Worm (Caenorhabditis elegans) whole organism, L2 larva: ENCODE results near the gene acd-3.

Experiments
- C34F6.9 ChIP-seq: fragments of 150-350 bp; optimal IDR thresholded peaks from 2 replicates; lab custom pipeline; 2014; ENCODE audit warnings: missing biosample characterization, missing genetic modification characterization
- R02D3.7 ChIP-seq: fragments of 150-350 bp; optimal IDR thresholded peaks from 2 replicates; lab custom pipeline; 2014; ENCODE audit warnings: missing biosample characterization, missing genetic modification characterization
- Y55F3AM.14 ChIP-seq: fragments of 200-800 bp; sonication (Bioruptor generic); optimal IDR thresholded peaks from 2 replicates; lab custom pipeline; 2018; ENCODE audit warnings: mild to moderate bottlenecking, missing genetic modification characterization, missing compliant biosample characterization
- ZK546.5 ChIP-seq: sonication (generic microtip); optimal IDR thresholded peaks from 2 replicates; lab custom pipeline; 2017; ENCODE audit warnings: missing biosample characterization, missing genetic modification characterization
- alr-1 ChIP-seq: fragments of 150-350 bp; optimal IDR thresholded peaks from 2 replicates; lab custom pipeline; 2014; ENCODE audit warnings: missing biosample characterization, missing genetic modification characterization
- aly-2 ChIP-seq: fragments of 150-350 bp; optimal IDR thresholded peaks from 2 replicates; lab custom pipeline; 2014; ENCODE audit warnings: missing biosample characterization, missing genetic modification characterization
- ama-1 ChIP-seq: fragments of 150-350 bp; optimal IDR thresholded peaks from 2 replicates; lab custom pipeline; 2018; ENCODE audit warnings: inconsistent platforms
- ceh-16 ChIP-seq: fragments of 150-350 bp; optimal IDR thresholded peaks from 2 replicates; lab custom pipeline; 2014; ENCODE audit warnings: missing biosample characterization, missing genetic modification characterization
- ceh-82 ChIP-seq: fragments of 150-350 bp; optimal IDR thresholded peaks from 2 replicates; lab custom pipeline; 2014; ENCODE audit warnings: missing biosample characterization, missing genetic modification characterization
- crh-2 ChIP-seq: sonication (generic microtip); optimal IDR thresholded peaks from 2 replicates; lab custom pipeline; 2017; ENCODE audit warnings: missing biosample characterization, missing genetic modification characterization
- dmd-4 ChIP-seq: sonication (generic microtip); optimal IDR thresholded peaks from 2 replicates; lab custom pipeline; 2017; ENCODE audit warnings: missing biosample characterization, missing genetic modification characterization
- egl-27 ChIP-seq: sonication (generic microtip); optimal IDR thresholded peaks from 3 replicates; lab custom pipeline; 2017; ENCODE audit warnings: missing biosample characterization, missing genetic modification reagents, missing genetic modification characterization
- elt-1 ChIP-seq: fragments of 150-350 bp; optimal IDR thresholded peaks from 2 replicates; lab custom pipeline; 2014; ENCODE audit warnings: missing biosample characterization, missing genetic modification characterization
- elt-3 ChIP-seq: sonication (generic microtip); optimal IDR thresholded peaks from 2 replicates; lab custom pipeline; 2017; ENCODE audit warnings: missing biosample characterization, missing genetic modification characterization
- fos-1 ChIP-seq: fragments of 150-350 bp; optimal IDR thresholded peaks from 2 replicates; lab custom pipeline; 2014; ENCODE audit warnings: missing biosample characterization, missing genetic modification characterization
- gmeb-1 ChIP-seq: fragments of 150-350 bp; optimal IDR thresholded peaks from 2 replicates; lab custom pipeline; 2014; ENCODE audit warnings: missing biosample characterization, missing genetic modification characterization
- lin-11 ChIP-seq: fragments of 150-350 bp; sonication (generic microtip); optimal IDR thresholded peaks from 2 replicates; lab custom pipeline; 2014; ENCODE audit warnings: missing biosample characterization, missing genetic modification characterization, inconsistent platforms, mixed read lengths
- lin-13 ChIP-seq: fragments of 150-350 bp; optimal IDR thresholded peaks from 2 replicates; lab custom pipeline; 2014; ENCODE audit warnings: missing biosample characterization, missing genetic modification reagents, missing genetic modification characterization
- lin-39 ChIP-seq: fragments of 150-350 bp; optimal IDR thresholded peaks from 2 replicates; lab custom pipeline; 2014; ENCODE audit warnings: missing biosample characterization, missing genetic modification reagents, missing genetic modification characterization
- mab-5 ChIP-seq: fragments of 150-350 bp; optimal IDR thresholded peaks from 2 replicates; lab custom pipeline; 2014; ENCODE audit warnings: missing biosample characterization, missing genetic modification characterization
- mbf-1 ChIP-seq: sonication (generic microtip); optimal IDR thresholded peaks from 2 replicates; lab custom pipeline; 2017; ENCODE audit warnings: missing biosample characterization, missing genetic modification characterization
- mdl-1 ChIP-seq, 2 experiments: fragments of 150-350 bp in 1 of 2; sonication (generic microtip) in 1 of 2; optimal IDR thresholded peaks; 2 replicates each; lab custom pipeline; 2017; ENCODE audit warnings: missing biosample characterization in 2 of 2, missing genetic modification characterization in 2 of 2
- nhr-11 ChIP-seq: fragments of 150-350 bp; optimal IDR thresholded peaks from 2 replicates; lab custom pipeline; 2014; ENCODE audit warnings: missing biosample characterization, missing genetic modification characterization
- nhr-12 ChIP-seq: fragments of 150-350 bp; optimal IDR thresholded peaks from 2 replicates; lab custom pipeline; 2014; ENCODE audit warnings: missing biosample characterization, missing genetic modification characterization
- nhr-129 ChIP-seq: fragments of 150-350 bp; optimal IDR thresholded peaks from 2 replicates; lab custom pipeline; 2014; ENCODE audit warnings: missing biosample characterization, missing genetic modification characterization
- nhr-23 ChIP-seq: fragments of 150-350 bp; optimal IDR thresholded peaks from 2 replicates; lab custom pipeline; 2014; ENCODE audit warnings: missing biosample characterization, missing genetic modification reagents, missing genetic modification characterization
- nhr-237 ChIP-seq: fragments of 150-350 bp; optimal IDR thresholded peaks from 2 replicates; lab custom pipeline; 2014; ENCODE audit warnings: missing biosample characterization, missing genetic modification characterization
- nhr-25 ChIP-seq: fragments of 150-350 bp; sonication (generic microtip); optimal IDR thresholded peaks from 3 replicates; lab custom pipeline; 2014; ENCODE audit warnings: missing biosample characterization, missing genetic modification characterization
- nhr-77 ChIP-seq: fragments of 150-350 bp; optimal IDR thresholded peaks from 2 replicates; lab custom pipeline; 2014; ENCODE audit warnings: missing biosample characterization, missing genetic modification characterization
- peb-1 ChIP-seq: fragments of 150-350 bp; optimal IDR thresholded peaks from 2 replicates; lab custom pipeline; 2014; ENCODE audit warnings: missing biosample characterization, missing genetic modification characterization
- sem-4 ChIP-seq: fragments of 150-350 bp; optimal IDR thresholded peaks from 2 replicates; lab custom pipeline; 2014; ENCODE audit warnings: missing biosample characterization, missing genetic modification reagents, missing genetic modification characterization
- skn-1 ChIP-seq: sonication (generic microtip); optimal IDR thresholded peaks from 2 replicates; lab custom pipeline; 2017; ENCODE audit warnings: missing biosample characterization, missing genetic modification characterization
- sma-3 ChIP-seq: sonication (generic microtip); optimal IDR thresholded peaks from 2 replicates; lab custom pipeline; 2016; ENCODE audit warnings: missing genetic modification reagents, missing genetic modification characterization, missing compliant biosample characterization
- sma-9 ChIP-seq, 2 experiments: fragments of 150-350 bp in 1 of 2; sonication (generic microtip) in 1 of 2; optimal IDR thresholded peaks; 2 replicates each; lab custom pipeline; 2014 to 2016; ENCODE audit warnings: missing genetic modification characterization in 2 of 2, mild to moderate bottlenecking in 1 of 2, missing biosample characterization in 1 of 2, missing compliant biosample characterization in 1 of 2, missing genetic modification reagents in 1 of 2, moderate library complexity in 1 of 2
- unc-39 ChIP-seq: fragments of 150-350 bp; optimal IDR thresholded peaks from 2 replicates; lab custom pipeline; 2014; ENCODE audit warnings: missing biosample characterization, missing genetic modification characterization
- unc-55 ChIP-seq: fragments of 150-350 bp; sonication (generic microtip); optimal IDR thresholded peaks from 3 replicates; lab custom pipeline; 2014; ENCODE audit warnings: missing biosample characterization, missing genetic modification reagents, missing genetic modification characterization
- unc-62 ChIP-seq: fragments of 150-350 bp; optimal IDR thresholded peaks from 2 replicates; lab custom pipeline; 2014; ENCODE audit warnings: missing biosample characterization, missing genetic modification reagents, missing genetic modification characterization
- zag-1 ChIP-seq: fragments of 150-350 bp; optimal IDR thresholded peaks from 2 replicates; lab custom pipeline; 2014; ENCODE audit warnings: missing biosample characterization, missing genetic modification characterization
- ztf-1 ChIP-seq: fragments of 200-800 bp; sonication (Bioruptor generic); conservative IDR thresholded peaks from 2 replicates; pipeline ENCODE4 v1.3.6; 2022; ENCODE audit warnings: missing genetic modification characterization, missing compliant biosample characterization
- ztf-11 ChIP-seq: sonication (generic microtip); optimal IDR thresholded peaks from 2 replicates; lab custom pipeline; 2017; ENCODE audit warnings: missing biosample characterization, missing genetic modification characterization
- ztf-4 ChIP-seq: fragments of 150-350 bp; optimal IDR thresholded peaks from 2 replicates; lab custom pipeline; 2014; ENCODE audit warnings: missing biosample characterization, missing genetic modification characterization

The acd-3 gene

ce11 chrX:14824490-14825050 is 24.5 kb upstream of the acd-3 start, which contains the start of gene mbk-1 (continued):
- TF ChIP-seq alr-1 (tag; lab: Kevin White, UChicago) (no peak), egl-27 (tag; lab: Kevin White, UChicago) (no peak), C34F6.9 (peak; percentile 84), nhr-129 (tag; lab: Kevin White, UChicago) (peak; percentile 53)

ce11 chrX:14828766-14829165 is 20.3 kb upstream of the acd-3 start:
- no peak for TF ChIP-seq elt-3
- no peak for TF ChIP-seq lin-11
- no peak for TF ChIP-seq fos-1 (tag; lab: Kevin White, UChicago)
- TF ChIP-seq nhr-77 (tag; lab: Kevin White, UChicago) = no peak
- TF ChIP-seq nhr-12 (tag; lab: Kevin White, UChicago) = no peak
- no peak for TF ChIP-seq aly-2
- no peak for TF ChIP-seq nhr-237 (tag; lab: Kevin White, UChicago)
- TF ChIP-seq unc-55 (GFP tag; lab: Kevin White, UChicago) = no peak
- no peak for TF ChIP-seq nhr-11 (tag; lab: Kevin White, UChicago)
- no peak for TF ChIP-seq zag-1
- TF ChIP-seq crh-2 = no peak
- TF ChIP-seq ztf-1 (GFP tag; lab: Robert Waterston, UW) = no peak
- TF ChIP-seq nhr-23 (tag; lab: Kevin White, UChicago) = no peak
- no peak for TF ChIP-seq ZK546.5
- no peak for TF ChIP-seq skn-1 (tag; lab: Kevin White, UChicago)

ce11 chrX:14831531-14831930 is 17.5 kb upstream of the acd-3 start, which contains the start of gene dpf-2:
Gene dpf-2, plus strand, starts transcription at chrX:14831831.
- TF ChIP-seq lin-11 (no peak), nhr-25 (tag; lab: Kevin White, UChicago) (no peak), unc-62 (GFP tag; lab: Kevin White, UChicago) (no peak), crh-2 (no peak), zag-1 (no peak), peb-1 (tag; lab: Kevin White, UChicago) (no peak), mdl-1 (tag; optimal IDR thresholded peaks at IDR 0.05; lab: Kevin White, UChicago) (no peak), ZK546.5 (no peak), mab-5 (tag; lab: Kevin White, UChicago) (no peak), fos-1 (tag; lab: Kevin White, UChicago) (no peak), ceh-16 (tag; lab: Kevin White, UChicago) (no peak), dmd-4 (tag; lab: Kevin White, UChicago) (no peak), sma-9 (GFP tag; optimal IDR thresholded peaks at IDR 0.05; lab: Kevin White, UChicago) (no peak), sma-9 (tag; optimal IDR thresholded peaks at IDR 0.05; lab: Kevin White, UChicago) (no peak), nhr-129 (tag; lab: Kevin White, UChicago) (no peak), ztf-1 (GFP tag; lab: Robert Waterston, UW) (no peak), nhr-11 (tag; lab: Kevin White, UChicago) (no peak), lin-13 (GFP tag; lab: Kevin White, UChicago) (no peak), elt-3 (no peak), nhr-23 (tag; lab: Kevin White, UChicago) (no peak)

- TF ChIP-seq unc-39 (tag; lab: Kevin White, UChicago) = no peak
- no peak for TF ChIP-seq ceh-82
- peak; percentile 2 for TF ChIP-seq sma-9 (GFP tag; optimal IDR thresholded peaks at IDR 0.05; lab: Kevin White, UChicago)
- no peak for TF ChIP-seq sma-9 (tag; optimal IDR thresholded peaks at IDR 0.05; lab: Kevin White, UChicago)
Measured at ce11 chrX:14838339-14838738, 10.7 kb upstream of the acd-3 start.

- TF ChIP-seq nhr-237 (tag; lab: Kevin White, UChicago) = no peak
- peak; percentile 42 for TF ChIP-seq dmd-4 (tag; lab: Kevin White, UChicago)
- TF ChIP-seq ztf-11 = no peak
- peak; percentile 54 for TF ChIP-seq gmeb-1
- TF ChIP-seq fos-1 (tag; lab: Kevin White, UChicago) = peak; percentile 97
- peak; percentile 85 for TF ChIP-seq lin-11
- peak; percentile 74 to 93 for TF ChIP-seq mdl-1 (tag; optimal IDR thresholded peaks at IDR 0.05; lab: Kevin White, UChicago)
- peak; percentile 94 for TF ChIP-seq unc-55 (GFP tag; lab: Kevin White, UChicago)
- no peak for TF ChIP-seq mbf-1 (tag; lab: Kevin White, UChicago)
- TF ChIP-seq lin-13 (GFP tag; lab: Kevin White, UChicago) = peak; percentile 90
- TF ChIP-seq nhr-129 (tag; lab: Kevin White, UChicago) = peak; percentile 98
- peak; percentile 51 for TF ChIP-seq ceh-82
- TF ChIP-seq peb-1 (tag; lab: Kevin White, UChicago) = no peak
- no peak for TF ChIP-seq elt-3
- peak; percentile 5 for TF ChIP-seq unc-62 (GFP tag; lab: Kevin White, UChicago)
- TF ChIP-seq unc-39 (tag; lab: Kevin White, UChicago) = peak; percentile 3
- no peak for TF ChIP-seq alr-1 (tag; lab: Kevin White, UChicago)
- TF ChIP-seq ztf-4 (tag; lab: Kevin White, UChicago) = peak; percentile 78
- peak; percentile 52 for TF ChIP-seq sma-3 (GFP tag; lab: Kevin White, UChicago)
- TF ChIP-seq sem-4 = peak; percentile 87
- peak; percentile 93 for TF ChIP-seq crh-2
- TF ChIP-seq ama-1 (lab: Kevin White, UChicago) = peak; percentile 39
- TF ChIP-seq elt-1 (tag; lab: Kevin White, UChicago) = no peak
- peak; percentile 81 for TF ChIP-seq Y55F3AM.14
- peak; percentile 98 for TF ChIP-seq C34F6.9
- peak; percentile 50 for TF ChIP-seq lin-39 (tag; lab: Kevin White, UChicago)
- TF ChIP-seq R02D3.7 (tag; lab: Kevin White, UChicago) = no peak
- TF ChIP-seq ztf-1 (GFP tag; lab: Robert Waterston, UW) = no peak
- TF ChIP-seq egl-27 (tag; lab: Kevin White, UChicago) = peak; percentile 96
- peak; percentile 37 for TF ChIP-seq nhr-25 (tag; lab: Kevin White, UChicago)
- peak; percentile 5 for TF ChIP-seq ZK546.5
- TF ChIP-seq nhr-12 (tag; lab: Kevin White, UChicago) = no peak
Measured at ce11 chrX:14841030-14841429, 8.0 kb upstream of the acd-3 start.
